Worm (Caenorhabditis elegans) whole organism, L4 larva: ENCODE measurements around the gene E04F6.4.
A peak's percentile ranks its signal among the peaks of the same experiment; 100 is the strongest.

Experiments used
- F10B5.3 ChIP-seq: sonication (generic microtip); optimal IDR thresholded peaks from 2 replicates; lab custom pipeline; 2016; ENCODE audit warnings: mild to moderate bottlenecking, missing genetic modification characterization, missing compliant biosample characterization
- T26A8.4 ChIP-seq: fragments of 200-800 bp; sonication (Bioruptor generic); IDR thresholded peaks from 2 replicates; pipeline ENCODE4 v1.3.6; 2022; ENCODE audit warnings: missing genetic modification characterization, missing compliant biosample characterization
- Y105C5A.15 ChIP-seq: fragments of 200-800 bp; sonication (Bioruptor generic); IDR thresholded peaks from 2 replicates; pipeline ENCODE4 v1.3.6; 2022; ENCODE audit warnings: missing genetic modification characterization, missing compliant biosample characterization
- ZK337.2 ChIP-seq: fragments of 200-800 bp; sonication (Bioruptor generic); IDR thresholded peaks from 2 replicates; pipeline ENCODE4 v1.3.6; 2022; ENCODE audit warnings: missing genetic modification reagents, missing genetic modification characterization, missing compliant biosample characterization
- aha-1 ChIP-seq: fragments of 150-350 bp; peaks from one replicate; lab custom pipeline; 2014; ENCODE audit warnings: missing biosample characterization, missing genetic modification characterization
- ama-1 ChIP-seq: fragments of 150-350 bp; optimal IDR thresholded peaks from 2 replicates; lab custom pipeline; 2014; ENCODE audit warnings: inconsistent platforms, mixed read lengths
- ceh-28 ChIP-seq: fragments of 150-350 bp; optimal IDR thresholded peaks from 2 replicates; lab custom pipeline; 2014; ENCODE audit warnings: missing biosample characterization, missing genetic modification reagents, missing genetic modification characterization
- ceh-32 ChIP-seq: sonication (generic microtip); optimal IDR thresholded peaks from 2 replicates; lab custom pipeline; 2016; ENCODE audit warnings: mild to moderate bottlenecking, missing genetic modification characterization, missing compliant biosample characterization; ENCODE audit not compliant: poor library complexity
- ceh-62 ChIP-seq: sonication (generic microtip); optimal IDR thresholded peaks from 2 replicates; lab custom pipeline; 2017; ENCODE audit warnings: missing biosample characterization, missing genetic modification characterization
- daf-16 ChIP-seq, 3 experiments: sonication (generic microtip); optimal IDR thresholded peaks; 2 replicates each; lab custom pipeline; 2016 to 2017; ENCODE audit warnings: missing genetic modification characterization in 3 of 3, missing genetic modification reagents in 3 of 3, mild to moderate bottlenecking in 2 of 3, missing compliant biosample characterization in 2 of 3, missing biosample characterization in 1 of 3, moderate library complexity in 1 of 3
- dmd-6 ChIP-seq: fragments of 200-800 bp; sonication (Bioruptor generic); IDR thresholded peaks from 2 replicates; pipeline ENCODE4 v1.3.6; 2022; ENCODE audit warnings: missing genetic modification reagents, missing genetic modification characterization, missing compliant biosample characterization
- dve-1 ChIP-seq: sonication (generic microtip); optimal IDR thresholded peaks from 2 replicates; lab custom pipeline; 2017; ENCODE audit warnings: antibody characterized with exemption, mild to moderate bottlenecking, missing genetic modification characterization, missing compliant biosample characterization; ENCODE audit not compliant: insufficient read depth
- egl-27 ChIP-seq: sonication (generic microtip); optimal IDR thresholded peaks from 3 replicates; lab custom pipeline; 2017; ENCODE audit warnings: missing biosample characterization, missing genetic modification reagents, missing genetic modification characterization
- fkh-10 ChIP-seq: fragments of 150-350 bp; optimal IDR thresholded peaks from 2 replicates; lab custom pipeline; 2014; ENCODE audit warnings: missing biosample characterization, missing genetic modification reagents, missing genetic modification characterization
- hlh-11 ChIP-seq: fragments of 200-800 bp; sonication (Bioruptor generic); optimal IDR thresholded peaks from 2 replicates; lab custom pipeline; 2018; ENCODE audit warnings: mild to moderate bottlenecking, missing genetic modification characterization, missing compliant biosample characterization
- hmg-1.1 ChIP-seq: fragments of 200-800 bp; sonication (Bioruptor generic); IDR thresholded peaks from 2 replicates; pipeline ENCODE4 v1.3.6; 2022; ENCODE audit warnings: missing genetic modification reagents, missing genetic modification characterization, missing compliant biosample characterization
- jun-1 ChIP-seq: fragments of 150-350 bp; optimal IDR thresholded peaks from 2 replicates; lab custom pipeline; 2014; ENCODE audit warnings: missing biosample characterization, missing genetic modification reagents, missing genetic modification characterization
- lim-7 ChIP-seq: fragments of 200-800 bp; sonication (Bioruptor generic); IDR thresholded peaks from 2 replicates; pipeline ENCODE4 v1.3.6; 2022; ENCODE audit warnings: missing genetic modification characterization, missing compliant biosample characterization
- lin-1 ChIP-seq: fragments of 200-800 bp; sonication (Bioruptor generic); IDR thresholded peaks from 2 replicates; pipeline ENCODE4 v1.3.6; 2022; ENCODE audit warnings: missing genetic modification reagents, missing genetic modification characterization, missing compliant biosample characterization
- lin-38 ChIP-seq: fragments of 200-800 bp; sonication (Bioruptor generic); IDR thresholded peaks from 2 replicates; pipeline ENCODE4 v1.3.6; 2022; ENCODE audit warnings: missing genetic modification reagents, missing genetic modification characterization, missing compliant biosample characterization
- mdl-1 ChIP-seq, 2 experiments: fragments of 150-350 bp in 1 of 2; sonication (generic microtip) in 1 of 2; optimal IDR thresholded peaks; 2 replicates each; lab custom pipeline; 2014 to 2017; ENCODE audit warnings: missing biosample characterization in 2 of 2, missing genetic modification characterization in 2 of 2
- mes-2 ChIP-seq: sonication (generic microtip); optimal IDR thresholded peaks from 2 replicates; lab custom pipeline; 2016; ENCODE audit warnings: missing genotype, mild to moderate bottlenecking, missing genetic modification characterization, missing compliant biosample characterization; ENCODE audit not compliant: poor library complexity, severe bottlenecking
- nhr-11 ChIP-seq: fragments of 150-350 bp; optimal IDR thresholded peaks from 2 replicates; lab custom pipeline; 2014; ENCODE audit warnings: missing biosample characterization, missing genetic modification characterization
- nhr-237 ChIP-seq: sonication (generic microtip); optimal IDR thresholded peaks from 2 replicates; lab custom pipeline; 2017; ENCODE audit warnings: missing biosample characterization, missing genetic modification characterization
- nhr-28 ChIP-seq: fragments of 150-350 bp; optimal IDR thresholded peaks from 2 replicates; lab custom pipeline; 2014; ENCODE audit warnings: missing biosample characterization, missing genetic modification characterization
- nhr-42 ChIP-seq: fragments of 200-800 bp; sonication (Bioruptor generic); IDR thresholded peaks from 2 replicates; pipeline ENCODE4 v1.3.6; 2022; ENCODE audit warnings: missing genetic modification characterization, missing compliant biosample characterization
- nhr-48 ChIP-seq: sonication (generic microtip); optimal IDR thresholded peaks from 2 replicates; lab custom pipeline; 2016; ENCODE audit warnings: mild to moderate bottlenecking, missing genetic modification characterization, missing compliant biosample characterization
- nhr-77 ChIP-seq: fragments of 150-350 bp; optimal IDR thresholded peaks from 2 replicates; lab custom pipeline; 2014; ENCODE audit warnings: missing biosample characterization, missing genetic modification characterization
- pha-4 ChIP-seq, 2 experiments: fragments of 150-350 bp in 1 of 2; fragments of 200-800 bp in 1 of 2; sonication (Bioruptor generic) in 1 of 2; IDR thresholded peaks in 1 of 2; optimal IDR thresholded peaks in 1 of 2; 2 replicates each; pipeline versions ENCODE4 v1.3.6 to Lab custom; 2014 to 2022; ENCODE audit warnings: missing genetic modification characterization in 2 of 2, missing genetic modification reagents in 2 of 2, missing biosample characterization in 1 of 2, missing compliant biosample characterization in 1 of 2
- php-3 ChIP-seq: fragments of 200-800 bp; sonication (Bioruptor generic); IDR thresholded peaks from 2 replicates; pipeline ENCODE4 v1.3.6; 2022; ENCODE audit warnings: missing genetic modification reagents, missing genetic modification characterization, missing compliant biosample characterization
- pqm-1 ChIP-seq: sonication (generic microtip); optimal IDR thresholded peaks from 2 replicates; lab custom pipeline; 2017; ENCODE audit warnings: missing biosample characterization, missing genetic modification characterization
- rbr-2 ChIP-seq: sonication (generic microtip); optimal IDR thresholded peaks from 2 replicates; lab custom pipeline; 2016; ENCODE audit warnings: missing genotype, missing genetic modification characterization, missing compliant biosample characterization
- saeg-2 ChIP-seq: fragments of 200-800 bp; sonication (Bioruptor generic); IDR thresholded peaks from 2 replicates; pipeline ENCODE4 v1.3.6; 2022; ENCODE audit warnings: missing genetic modification reagents, missing genetic modification characterization, missing compliant biosample characterization
- sdz-12 ChIP-seq: fragments of 200-800 bp; sonication (Bioruptor generic); optimal IDR thresholded peaks from 2 replicates; lab custom pipeline; 2018; ENCODE audit warnings: mild to moderate bottlenecking, missing genetic modification characterization, missing compliant biosample characterization
- snpc-4 ChIP-seq: fragments of 150-350 bp; optimal IDR thresholded peaks from 2 replicates; lab custom pipeline; 2014; ENCODE audit warnings: missing biosample characterization, missing genetic modification characterization
- spr-3 ChIP-seq: fragments of 200-800 bp; sonication (Bioruptor generic); optimal IDR thresholded peaks from 2 replicates; lab custom pipeline; 2018; ENCODE audit warnings: mild to moderate bottlenecking, missing genetic modification characterization, missing compliant biosample characterization
- tra-1 ChIP-seq: fragments of 200-800 bp; sonication (Bioruptor generic); IDR thresholded peaks from 2 replicates; pipeline ENCODE4 v1.3.6; 2022; ENCODE audit warnings: missing genetic modification reagents, missing genetic modification characterization, missing compliant biosample characterization

Gene E04F6.4

DNA sequence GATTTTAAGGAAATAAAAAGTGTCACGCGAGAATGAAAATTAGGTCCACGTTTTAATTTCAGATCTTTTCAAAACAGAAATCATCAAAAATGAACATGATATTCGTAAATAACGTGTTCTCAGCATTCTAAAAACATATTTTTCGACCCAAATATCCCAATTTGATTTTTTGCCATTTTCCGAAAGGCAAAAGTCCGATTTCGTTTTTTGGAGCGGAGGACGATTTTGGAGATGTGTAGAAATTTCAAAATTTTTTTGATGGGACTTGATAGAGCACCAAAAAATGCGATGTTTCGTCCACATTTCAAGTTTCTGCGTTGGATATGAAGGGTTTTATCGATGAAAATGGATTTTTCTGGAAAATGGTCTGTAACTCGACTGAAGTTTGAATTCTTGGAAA is 41.5 kb downstream of the E04F6.4 start (continued):
- no peak for TF ChIP-seq egl-27
- TF ChIP-seq pha-4 (GFP tag; IDR thresholded peaks at IDR 0.05; lab: Robert Waterston, UW): peak; percentile 40; the same call in 1 of the 2 replicates
- TF ChIP-seq pha-4 (tag; optimal IDR thresholded peaks at IDR 0.05; lab: Kevin White, UChicago): no peak
- TF ChIP-seq nhr-11 (tag; lab: Kevin White, UChicago): no peak
- no peak for TF ChIP-seq sdz-12
- TF ChIP-seq nhr-48 (tag; lab: Kevin White, UChicago): no peak
- TF ChIP-seq ceh-28 (tag; lab: Kevin White, UChicago): no peak
- no peak for TF ChIP-seq dve-1 (tag; lab: Kevin White, UChicago)
- no peak for TF ChIP-seq saeg-2 (GFP tag; lab: Robert Waterston, UW)
- TF ChIP-seq, all 104 proteins: peak for 7

ce11 chrII:7231951-7232350 is 42.7 kb downstream of the E04F6.4 start:
- TF ChIP-seq lin-38 (GFP tag; lab: Robert Waterston, UW): 0 out of 2 replicates have a peak, but pooled peaks have one; percentile 17
- TF ChIP-seq Y105C5A.15 (GFP tag; lab: Robert Waterston, UW): no peak

- peak; percentile 74 for TF ChIP-seq pqm-1
- peak; percentile 65 for TF ChIP-seq nhr-28 (tag; lab: Kevin White, UChicago)
- peak; percentile 68 for TF ChIP-seq dmd-6
- peak; percentile 90 for TF ChIP-seq php-3
- TF ChIP-seq ZK337.2 (GFP tag; lab: Robert Waterston, UW): no peak
- no peak for TF ChIP-seq T26A8.4 (GFP tag; lab: Robert Waterston, UW)
- TF ChIP-seq jun-1 (tag; lab: Kevin White, UChicago): no peak
- TF ChIP-seq hlh-11 (tag; lab: Kevin White, UChicago): peak; percentile 26
- TF ChIP-seq aha-1: peak; percentile 19
- TF ChIP-seq daf-16 (GFP tag; optimal IDR thresholded peaks at IDR 0.05; lab: Kevin White, UChicago): no peak
- TF ChIP-seq daf-16 (tag; optimal IDR thresholded peaks at IDR 0.05; lab: Kevin White, UChicago): peak; percentile 46
- no peak for TF ChIP-seq nhr-237
- TF ChIP-seq nhr-48 (tag; lab: Kevin White, UChicago): peak; percentile 10
These were observed 43.3 kb downstream of the E04F6.4 start, which contains the start of gene ctsa-3.1 for ce11 chrII:7232517-7232916. Gene ctsa-3.1 (plus strand): TSS chrII:7232853.

- TF ChIP-seq php-3: peak; percentile 77
- peak; percentile 55; the same call in 1 of the 2 replicates for TF ChIP-seq dmd-6
- peak; percentile 54 for TF ChIP-seq pqm-1
- no peak for TF ChIP-seq hmg-1.1
- TF ChIP-seq nhr-28 (tag; lab: Kevin White, UChicago): peak; percentile 66
These were observed 44.1 kb downstream of the E04F6.4 start for ce11 chrII:7233274-7233673.

ce11 chrII:7236937-7237336 is 47.7 kb downstream of the E04F6.4 start:
- TF ChIP-seq hlh-11 (tag; lab: Kevin White, UChicago) (peak; percentile 53), dve-1 (tag; lab: Kevin White, UChicago) (peak; percentile 2), spr-3 (GFP tag; lab: Kevin White, UChicago) (no peak), mes-2 (peak; percentile 26), tra-1 (GFP tag; lab: Robert Waterston, UW) (0 out of 2 replicates have a peak, but pooled peaks have one; percentile 39), daf-16 (GFP tag; optimal IDR thresholded peaks at IDR 0.05; lab: Kevin White, UChicago) (no peak), daf-16 (tag; optimal IDR thresholded peaks at IDR 0.05; lab: Kevin White, UChicago) (peak; percentile 39), nhr-237 (no peak), dmd-6 (peak; percentile 78), pqm-1 (peak; percentile 1), fkh-10 (GFP tag; lab: Kevin White, UChicago) (no peak), nhr-28 (tag; lab: Kevin White, UChicago) (peak; percentile 28)

ce11 chrII:7238248-7238647 is 49.0 kb downstream of the E04F6.4 start, which contains the start of gene aqp-1:
Gene aqp-1 (minus strand): TSS chrII:7238349.
- TF ChIP-seq nhr-42: 0 out of 2 replicates have a peak, but pooled peaks have one; percentile 19
- no peak for TF ChIP-seq lin-1 (GFP tag; lab: Robert Waterston, UW)
- peak; percentile 81 for TF ChIP-seq hlh-11 (tag; lab: Kevin White, UChicago)
- peak; percentile 80 for TF ChIP-seq nhr-48 (tag; lab: Kevin White, UChicago)
- peak in 1 of 2 experiments; percentile 34 for TF ChIP-seq mdl-1 (tag; optimal IDR thresholded peaks at IDR 0.05; lab: Kevin White, UChicago)
- TF ChIP-seq dve-1 (tag; lab: Kevin White, UChicago): peak; percentile 74
- TF ChIP-seq ceh-32: no peak
- no peak for TF ChIP-seq ama-1 (lab: Kevin White, UChicago)
- no peak for TF ChIP-seq pha-4 (GFP tag; IDR thresholded peaks at IDR 0.05; lab: Robert Waterston, UW)
- peak; percentile 6 for TF ChIP-seq pha-4 (tag; optimal IDR thresholded peaks at IDR 0.05; lab: Kevin White, UChicago)
- no peak for TF ChIP-seq snpc-4 (tag; lab: Kevin White, UChicago)
- TF ChIP-seq pqm-1: peak; percentile 47
- TF ChIP-seq nhr-28 (tag; lab: Kevin White, UChicago): peak; percentile 57
- peak in 1 of 2 experiments; percentile 67 for TF ChIP-seq daf-16 (GFP tag; optimal IDR thresholded peaks at IDR 0.05; lab: Kevin White, UChicago)
- TF ChIP-seq daf-16 (tag; optimal IDR thresholded peaks at IDR 0.05; lab: Kevin White, UChicago): peak; percentile 99
- no peak for TF ChIP-seq ceh-62 (tag; lab: Kevin White, UChicago)
- TF ChIP-seq nhr-77 (tag; lab: Kevin White, UChicago): peak; percentile 45
- TF ChIP-seq dmd-6: peak; percentile 91
- TF ChIP-seq lim-7 (GFP tag; lab: Robert Waterston, UW): no peak
- no peak for TF ChIP-seq rbr-2 (tag; lab: Kevin White, UChicago)
- TF ChIP-seq F10B5.3 (tag; lab: Kevin White, UChicago): no peak
